Fruit fly (Drosophila melanogaster) whole organism, embryonic: ENCODE data around the gene Jhbp14.

Experiments used
- Aef1 ChIP-seq: fragments of 200-800 bp; sonication (Bioruptor generic); IDR thresholded peaks from 3 replicates; pipeline ENCODE4 v1.3.6; 2022; ENCODE audit warnings: missing biosample characterization, missing genetic modification characterization
- Bdp1 ChIP-seq: fragments of 200-800 bp; sonication (Bioruptor generic); optimal IDR thresholded peaks from 3 replicates; lab custom pipeline; 2016; ENCODE audit warnings: missing biosample characterization, missing genetic modification characterization
- BtbVII ChIP-seq: fragments of 200-800 bp; sonication (Bioruptor generic); optimal IDR thresholded peaks from 3 replicates; lab custom pipeline; 2017; ENCODE audit warnings: missing biosample characterization, mild to moderate bottlenecking, missing genetic modification characterization
- CG10209 ChIP-seq: fragments of 200-800 bp; sonication (Bioruptor generic); optimal IDR thresholded peaks from 3 replicates; lab custom pipeline; 2017; ENCODE audit warnings: missing biosample characterization, mild to moderate bottlenecking, missing genetic modification characterization, missing genetic modification reagents
- CG1024 ChIP-seq: fragments of 200-800 bp; sonication (Bioruptor generic); IDR thresholded peaks from 2 replicates; pipeline ENCODE4 v1.3.6; 2022; ENCODE audit warnings: missing biosample characterization, missing genetic modification characterization
- CG10959 ChIP-seq: fragments of 200-800 bp; sonication (Bioruptor generic); IDR thresholded peaks from 2 replicates; pipeline ENCODE4 v1.3.6; 2022; ENCODE audit warnings: missing biosample characterization, missing genetic modification characterization
- CG11723 ChIP-seq: fragments of 200-800 bp; sonication (Bioruptor generic); optimal IDR thresholded peaks from 2 replicates; lab custom pipeline; 2017; ENCODE audit warnings: missing biosample characterization, mild to moderate bottlenecking, missing genetic modification characterization
- CG12071 ChIP-seq: fragments of 200-800 bp; sonication (Bioruptor generic); optimal IDR thresholded peaks from 3 replicates; lab custom pipeline; 2018; ENCODE audit warnings: missing biosample characterization, mild to moderate bottlenecking, missing genetic modification characterization
- CG14014 ChIP-seq: fragments of 200-800 bp; sonication (Bioruptor generic); IDR thresholded peaks from 2 replicates; pipeline ENCODE4 v1.3.6; 2022; ENCODE audit warnings: missing biosample characterization, missing genetic modification characterization
- CG1603 ChIP-seq: fragments of 200-800 bp; sonication (Bioruptor generic); optimal IDR thresholded peaks from 2 replicates; lab custom pipeline; 2019; ENCODE audit warnings: missing biosample characterization, mild to moderate bottlenecking, missing genetic modification characterization, moderate library complexity
- CG2116 ChIP-seq: fragments of 200-800 bp; sonication (Bioruptor generic); optimal IDR thresholded peaks from 3 replicates; lab custom pipeline; 2018; ENCODE audit warnings: missing biosample characterization, mild to moderate bottlenecking, missing genetic modification characterization
- CG2875 ChIP-seq: fragments of 200-800 bp; sonication (Bioruptor generic); optimal IDR thresholded peaks from 2 replicates; lab custom pipeline; 2017; ENCODE audit warnings: missing biosample characterization, mild to moderate bottlenecking, missing genetic modification characterization, missing genetic modification reagents
- CG30431 ChIP-seq: fragments of 200-800 bp; sonication (Bioruptor generic); optimal IDR thresholded peaks from 2 replicates; lab custom pipeline; 2017; ENCODE audit warnings: missing biosample characterization, missing genetic modification characterization
- CG33213 ChIP-seq: fragments of 200-800 bp; sonication (Bioruptor generic); optimal IDR thresholded peaks from 3 replicates; lab custom pipeline; 2016; ENCODE audit warnings: missing biosample characterization, missing genetic modification characterization
- CG43689 ChIP-seq: fragments of 200-800 bp; sonication (Bioruptor generic); IDR thresholded peaks from 2 replicates; pipeline ENCODE4 v1.3.6; 2022; ENCODE audit warnings: missing biosample characterization, missing genetic modification characterization
- CG4730 ChIP-seq: fragments of 200-800 bp; sonication (Bioruptor generic); IDR thresholded peaks from 2 replicates; pipeline ENCODE4 v1.3.6; 2022; ENCODE audit warnings: missing biosample characterization, missing genetic modification characterization
- CG7839 ChIP-seq: fragments of 200-800 bp; sonication (Bioruptor generic); optimal IDR thresholded peaks from 3 replicates; lab custom pipeline; 2018; ENCODE audit warnings: missing biosample characterization, mild to moderate bottlenecking, missing genetic modification characterization, moderate library complexity
- CG8924 ChIP-seq: fragments of 200-800 bp; optimal IDR thresholded peaks from 3 replicates; lab custom pipeline; 2019; ENCODE audit warnings: missing biosample characterization, mild to moderate bottlenecking, missing genetic modification characterization, moderate library complexity
- D ChIP-seq, 2 experiments: fragments of 200-800 bp in 1 of 2; fragments of >200 bp in 1 of 2; sonication (Bioruptor generic) in 1 of 2; optimal IDR thresholded peaks; 2 replicates in 1 of 2; 3 replicates in 1 of 2; lab custom pipeline; 2017; ENCODE audit warnings: mild to moderate bottlenecking in 1 of 2, missing biosample characterization in 1 of 2, missing genetic modification characterization in 1 of 2, missing genetic modification reagents in 1 of 2
- Dfd ChIP-seq, 2 experiments: fragments of >200 bp; optimal IDR thresholded peaks; 2 replicates each; lab custom pipeline; 2017; ENCODE audit warnings: missing biosample characterization in 2 of 2, missing genetic modification characterization in 2 of 2
- Eip74EF ChIP-seq, 2 experiments: fragments of 200-800 bp in 1 of 2; fragments of >200 bp in 1 of 2; sonication (Bioruptor generic) in 1 of 2; optimal IDR thresholded peaks; 2 replicates each; lab custom pipeline; 2017 to 2019; ENCODE audit warnings: missing biosample characterization in 2 of 2, missing genetic modification characterization in 2 of 2, mild to moderate bottlenecking in 1 of 2, moderate library complexity in 1 of 2
- MESR4 ChIP-seq: fragments of 200-800 bp; sonication (Bioruptor generic); optimal IDR thresholded peaks from 2 replicates; lab custom pipeline; 2018; ENCODE audit warnings: missing biosample characterization, mild to moderate bottlenecking, missing genetic modification characterization, moderate library complexity
- Mrtf ChIP-seq: fragments of 200-800 bp; sonication (Bioruptor generic); IDR thresholded peaks from 3 replicates; pipeline ENCODE4 v1.3.6; 2022; ENCODE audit warnings: missing biosample characterization, missing genetic modification characterization
- Nf-YA ChIP-seq: fragments of 200-800 bp; sonication (Bioruptor generic); IDR thresholded peaks from 2 replicates; pipeline ENCODE4 v1.3.6; 2022; ENCODE audit warnings: missing biosample characterization, missing genetic modification characterization
- Oli ChIP-seq: fragments of 200-800 bp; sonication (Bioruptor generic); optimal IDR thresholded peaks from 2 replicates; lab custom pipeline; 2018; ENCODE audit warnings: missing biosample characterization, mild to moderate bottlenecking, missing genetic modification characterization, moderate library complexity
- Ptx1 ChIP-seq: fragments of 200-800 bp; sonication (Bioruptor generic); IDR thresholded peaks from 2 replicates; pipeline ENCODE4 v1.3.6; 2022; ENCODE audit warnings: missing biosample characterization, missing genetic modification characterization
- Sry-β ChIP-seq: fragments of 200-800 bp; sonication (Bioruptor generic); optimal IDR thresholded peaks from 2 replicates; lab custom pipeline; 2018; ENCODE audit warnings: missing biosample characterization, mild to moderate bottlenecking, missing genetic modification characterization, moderate library complexity
- TFAM ChIP-seq: fragments of 200-800 bp; sonication (Bioruptor generic); optimal IDR thresholded peaks from 2 replicates; lab custom pipeline; 2017; ENCODE audit warnings: missing biosample characterization, missing genetic modification characterization, inconsistent platforms
- Xbp1 ChIP-seq: fragments of 200-800 bp; sonication (Bioruptor generic); optimal IDR thresholded peaks from 3 replicates; lab custom pipeline; 2016; ENCODE audit warnings: missing biosample characterization, mild to moderate bottlenecking, missing genetic modification characterization
- Xrp1 ChIP-seq: fragments of 200-800 bp; sonication (Bioruptor generic); IDR thresholded peaks from 2 replicates; pipeline ENCODE4 v1.3.6; 2022; ENCODE audit warnings: missing biosample characterization, missing genetic modification characterization
- ac ChIP-seq: fragments of 200-800 bp; sonication (Bioruptor generic); optimal IDR thresholded peaks from 3 replicates; lab custom pipeline; 2017; ENCODE audit warnings: missing biosample characterization, mild to moderate bottlenecking, missing genetic modification characterization
- br ChIP-seq: fragments of >200 bp; optimal IDR thresholded peaks from 2 replicates; lab custom pipeline; 2017
- ems ChIP-seq: fragments of 200-800 bp; sonication (Bioruptor generic); optimal IDR thresholded peaks from 3 replicates; lab custom pipeline; 2016; ENCODE audit warnings: missing biosample characterization, missing genetic modification characterization
- fd102C ChIP-seq: fragments of 200-800 bp; sonication (Bioruptor generic); optimal IDR thresholded peaks from 2 replicates; lab custom pipeline; 2018; ENCODE audit warnings: missing biosample characterization, mild to moderate bottlenecking, missing genetic modification characterization, moderate library complexity
- fd3F ChIP-seq: fragments of 200-800 bp; sonication (Bioruptor generic); optimal IDR thresholded peaks from 2 replicates; lab custom pipeline; 2018; ENCODE audit warnings: missing biosample characterization, mild to moderate bottlenecking, missing genetic modification characterization, moderate library complexity
- gce ChIP-seq: fragments of 200-800 bp; sonication (Bioruptor generic); IDR thresholded peaks from 3 replicates; pipeline ENCODE4 v1.3.6; 2022; ENCODE audit warnings: missing biosample characterization, missing genetic modification characterization
- gsb ChIP-seq: fragments of 200-800 bp; sonication (Bioruptor generic); IDR thresholded peaks from 2 replicates; pipeline ENCODE4 v1.3.6; 2022; ENCODE audit warnings: missing biosample characterization, missing genetic modification characterization
- hbn ChIP-seq: fragments of 200-800 bp; sonication (Bioruptor generic); IDR thresholded peaks from 2 replicates; pipeline ENCODE4 v1.3.6; 2022; ENCODE audit warnings: missing biosample characterization, missing genetic modification characterization; ENCODE audit not compliant: partially characterized antibody
- hkb ChIP-seq, 2 experiments: fragments of 200-800 bp in 1 of 2; fragments of >200 bp in 1 of 2; sonication (Bioruptor generic) in 1 of 2; IDR thresholded peaks in 1 of 2; optimal IDR thresholded peaks in 1 of 2; 2 replicates each; pipeline versions ENCODE4 v1.3.6 to Lab custom; 2017 to 2022; ENCODE audit warnings: missing biosample characterization in 1 of 2, missing genetic modification characterization in 1 of 2
- pnt ChIP-seq: fragments of 200-800 bp; sonication (Bioruptor generic); optimal IDR thresholded peaks from 3 replicates; lab custom pipeline; 2016; ENCODE audit warnings: missing biosample characterization, missing genetic modification characterization
- rib ChIP-seq: fragments of 200-800 bp; sonication (Bioruptor generic); IDR thresholded peaks from 2 replicates; pipeline ENCODE4 v1.3.6; 2022; ENCODE audit warnings: missing biosample characterization, missing genetic modification characterization
- salm ChIP-seq: fragments of 200-800 bp; sonication (Bioruptor generic); optimal IDR thresholded peaks from 2 replicates; lab custom pipeline; 2018; ENCODE audit warnings: missing biosample characterization, mild to moderate bottlenecking, missing genetic modification characterization
- schlank ChIP-seq: fragments of 200-800 bp; sonication (Bioruptor generic); optimal IDR thresholded peaks from 2 replicates; lab custom pipeline; 2018; ENCODE audit warnings: missing biosample characterization, mild to moderate bottlenecking, missing genetic modification characterization
- sima ChIP-seq: fragments of 200-800 bp; sonication (Bioruptor generic); optimal IDR thresholded peaks from 2 replicates; lab custom pipeline; 2016; ENCODE audit warnings: missing biosample characterization, missing genetic modification characterization
- so ChIP-seq: fragments of 200-800 bp; sonication (Bioruptor generic); IDR thresholded peaks from 3 replicates; pipeline ENCODE4 v1.3.6; 2022; ENCODE audit warnings: missing biosample characterization, missing genetic modification characterization
- stc ChIP-seq: fragments of 200-800 bp; sonication (Bioruptor generic); IDR thresholded peaks from 2 replicates; pipeline ENCODE4 v1.3.6; 2022; ENCODE audit warnings: missing biosample characterization, missing genetic modification characterization
- tap ChIP-seq: fragments of 200-800 bp; optimal IDR thresholded peaks from 3 replicates; lab custom pipeline; 2019; ENCODE audit warnings: missing biosample characterization, mild to moderate bottlenecking, missing genetic modification characterization, moderate library complexity
- vvl ChIP-seq: fragments of 200-800 bp; sonication (Bioruptor generic); IDR thresholded peaks from 2 replicates; pipeline ENCODE4 v1.3.6; 2022; ENCODE audit warnings: missing biosample characterization, missing genetic modification characterization
- yki ChIP-seq: fragments of >200 bp; optimal IDR thresholded peaks from 3 replicates; lab custom pipeline; 2018
- zen ChIP-seq: fragments of 200-800 bp; sonication (Bioruptor generic); optimal IDR thresholded peaks from 3 replicates; lab custom pipeline; 2018; ENCODE audit warnings: missing biosample characterization, mild to moderate bottlenecking, missing genetic modification characterization, moderate library complexity

Jhbp14 gene

dm6 chr2L:13219281-13220092 lies 16.8 kb upstream of the Jhbp14 start, which contains the start of the genes CG9426 and mRF1 (continued):
- TF ChIP-seq Sry-β (GFP tag; lab: Kevin White, UChicago) (no peak), so (GFP tag; lab: Robert Waterston, UW) (no peak), sima (GFP tag; lab: Kevin White, UChicago) (no peak), yki (lab: Kevin White, UChicago) (no peak), ac (GFP tag; lab: Kevin White, UChicago) (no peak), ems (GFP tag; lab: Kevin White, UChicago) (peak; percentile 30), CG10959 (no peak), salm (no peak), rib (GFP tag; lab: Robert Waterston, UW) (no peak), gce (GFP tag; lab: Robert Waterston, UW) (no peak), CG8924 (tag; lab: Kevin White, UChicago) (peak; percentile 62), zen (tag; lab: Kevin White, UChicago) (no peak), Oli (tag; lab: Kevin White, UChicago) (no peak), schlank (tag; lab: Kevin White, UChicago) (no peak), BtbVII (no peak), CG10209 (GFP tag; lab: Kevin White, UChicago) (no peak), CG2116 (GFP tag; lab: Kevin White, UChicago) (peak; percentile 92), hkb (optimal IDR thresholded peaks at IDR 0.05; lab: Kevin White, UChicago) (no peak), hkb (GFP tag; IDR thresholded peaks at IDR 0.05; lab: Robert Waterston, UW) (no peak), TFAM (GFP tag; lab: Kevin White, UChicago) (no peak), vvl (peak; percentile 63), Bdp1 (GFP tag; lab: Kevin White, UChicago) (no peak), CG12071 (no peak), Mrtf (GFP tag; lab: Robert Waterston, UW) (no peak), CG11723 (no peak), br (lab: Kevin White, UChicago) (no peak), Xbp1 (GFP tag; lab: Kevin White, UChicago) (peak; percentile 34), gsb (no peak), CG1024 (GFP tag; lab: Robert Waterston, UW) (no peak), hbn (GFP tag; lab: Robert Waterston, UW) (peak; percentile 95), Ptx1 (GFP tag; lab: Robert Waterston, UW) (no peak), MESR4 (peak; percentile 85), CG14014 (GFP tag; lab: Robert Waterston, UW) (no peak), fd3F (GFP tag; lab: Kevin White, UChicago) (no peak), CG33213 (GFP tag; lab: Kevin White, UChicago) (peak; percentile 13), Xrp1 (GFP tag; lab: Robert Waterston, UW) (no peak), Nf-YA (GFP tag; lab: Robert Waterston, UW) (no peak), CG43689 (GFP tag; lab: Robert Waterston, UW) (no peak), Eip74EF (GFP tag; optimal IDR thresholded peaks at IDR 0.05; lab: Kevin White, UChicago) (no peak), CG2875 (no peak), tap (tag; lab: Kevin White, UChicago) (no peak), CG1603 (tag; lab: Kevin White, UChicago) (peak; percentile 54), CG30431 (no peak), D (optimal IDR thresholded peaks at IDR 0.05; lab: Kevin White, UChicago) (no peak), D (GFP tag; optimal IDR thresholded peaks at IDR 0.05; lab: Kevin White, UChicago) (no peak), fd102C (GFP tag; lab: Kevin White, UChicago) (no peak), CG7839 (tag; lab: Kevin White, UChicago) (peak; percentile 7), stc (no peak), Aef1 (GFP tag; lab: Robert Waterston, UW) (peak; percentile 32; the same call in 1 of the 3 replicates), Dfd (GFP tag; optimal IDR thresholded peaks at IDR 0.05; lab: Kevin White, UChicago) (no peak), CG4730 (GFP tag; lab: Robert Waterston, UW) (no peak), pnt (no peak)
